Fruit fly (Drosophila melanogaster): ENCODE measurements around the gene Jhbp11.
A peak's percentile ranks its signal among the peaks of the same experiment; 100 is the strongest.

The Jhbp11 gene

dm6 chr3R:27130551-27131161 is 29.6 kb downstream of the Jhbp11 start:
- no peak for TF ChIP-seq Hr96 (GFP tag; optimal IDR thresholded peaks at IDR 0.05)
- peak; percentile 62 for TF ChIP-seq tj (GFP tag; optimal IDR thresholded peaks at IDR 0.05)
- peak; percentile 47 for TF ChIP-seq kay (GFP tag; ENCODE audit: borderline replicate concordance)

- TF ChIP-seq CG11617 (GFP tag; optimal IDR thresholded peaks at IDR 0.05) (peak; percentile 12), ovo (GFP tag; optimal IDR thresholded peaks at IDR 0.05) (peak; percentile 44), CG12768 (GFP tag; optimal IDR thresholded peaks at IDR 0.05) (peak; percentile 39), CG7045 (GFP tag; optimal IDR thresholded peaks at IDR 0.05) (peak; percentile 29), bab1 (GFP tag; optimal IDR thresholded peaks at IDR 0.05) (no peak), Hr96 (GFP tag; optimal IDR thresholded peaks at IDR 0.05) (no peak), CG1620 (GFP tag; optimal IDR thresholded peaks at IDR 0.05) (peak; percentile 40), Mnt (GFP tag; optimal IDR thresholded peaks at IDR 0.05) (no peak), Crg-1 (GFP tag; optimal IDR thresholded peaks at IDR 0.05) (peak; percentile 63), CG14711 (tag; optimal IDR thresholded peaks at IDR 0.05) (peak; percentile 11), cic (GFP tag; optimal IDR thresholded peaks at IDR 0.05) (peak; percentile 20), CG33017 (tag; optimal IDR thresholded peaks at IDR 0.05) (peak; percentile 6), kay (GFP tag; ENCODE audit: borderline replicate concordance) (peak; percentile 56), CG7101 (tag; optimal IDR thresholded peaks at IDR 0.05) (peak; percentile 46)
These were observed 30.4 kb downstream of the Jhbp11 start for dm6 chr3R:27131408-27131807.

- no peak for TF ChIP-seq CG7045 (GFP tag; optimal IDR thresholded peaks at IDR 0.05)
- TF ChIP-seq Crg-1 (GFP tag; optimal IDR thresholded peaks at IDR 0.05) = no peak
- TF ChIP-seq CG1620 (GFP tag; optimal IDR thresholded peaks at IDR 0.05) = no peak
- TF ChIP-seq Clk (GFP tag; optimal IDR thresholded peaks at IDR 0.05) = no peak
- TF ChIP-seq CG7101 (tag; optimal IDR thresholded peaks at IDR 0.05) = no peak
- no peak for TF ChIP-seq CG14711 (tag; optimal IDR thresholded peaks at IDR 0.05)
- TF ChIP-seq CG33017 (tag; optimal IDR thresholded peaks at IDR 0.05) = no peak
- no peak for TF ChIP-seq ovo (GFP tag; optimal IDR thresholded peaks at IDR 0.05)
- no peak for TF ChIP-seq CG12768 (GFP tag; optimal IDR thresholded peaks at IDR 0.05)
- no peak for TF ChIP-seq Hr96 (GFP tag; optimal IDR thresholded peaks at IDR 0.05)
- no peak for TF ChIP-seq cnc (optimal IDR thresholded peaks at IDR 0.05)
- TF ChIP-seq pad (GFP tag; optimal IDR thresholded peaks at IDR 0.05) = no peak
These were observed 33.0 kb downstream of the Jhbp11 start for dm6 chr3R:27133992-27134391.

- TF ChIP-seq pad (GFP tag; optimal IDR thresholded peaks at IDR 0.05) = no peak
- no peak for TF ChIP-seq CG7045 (GFP tag; optimal IDR thresholded peaks at IDR 0.05)
- TF ChIP-seq kay (GFP tag; ENCODE audit: borderline replicate concordance) = no peak
- no peak for TF ChIP-seq ovo (GFP tag; optimal IDR thresholded peaks at IDR 0.05)
- TF ChIP-seq CG14711 (tag; optimal IDR thresholded peaks at IDR 0.05) = no peak
- TF ChIP-seq Clk (GFP tag; optimal IDR thresholded peaks at IDR 0.05) = no peak
- TF ChIP-seq Crg-1 (GFP tag; optimal IDR thresholded peaks at IDR 0.05) = no peak
- no peak for TF ChIP-seq CG12768 (GFP tag; optimal IDR thresholded peaks at IDR 0.05)
- TF ChIP-seq toe (GFP tag; optimal IDR thresholded peaks at IDR 0.05) = no peak
- TF ChIP-seq Hr96 (GFP tag; optimal IDR thresholded peaks at IDR 0.05) = no peak
- TF ChIP-seq bab1 (GFP tag; optimal IDR thresholded peaks at IDR 0.05) = no peak
- TF ChIP-seq CG33017 (tag; optimal IDR thresholded peaks at IDR 0.05) = no peak
- TF ChIP-seq tj (GFP tag; optimal IDR thresholded peaks at IDR 0.05) = no peak
- TF ChIP-seq CG7101 (tag; optimal IDR thresholded peaks at IDR 0.05) = no peak
- no peak for TF ChIP-seq CG5204 (GFP tag; optimal IDR thresholded peaks at IDR 0.05)
- no peak for TF ChIP-seq cic (GFP tag; optimal IDR thresholded peaks at IDR 0.05)
- no peak for TF ChIP-seq CG1620 (GFP tag; optimal IDR thresholded peaks at IDR 0.05)
- TF ChIP-seq cnc (optimal IDR thresholded peaks at IDR 0.05) = no peak
These were observed 33.8 kb downstream of the Jhbp11 start for dm6 chr3R:27134728-27135361.

- TF ChIP-seq CG5204 (GFP tag; optimal IDR thresholded peaks at IDR 0.05) (no peak), bab1 (GFP tag; optimal IDR thresholded peaks at IDR 0.05) (no peak), pad (GFP tag; optimal IDR thresholded peaks at IDR 0.05) (peak; percentile 41), CG7101 (tag; optimal IDR thresholded peaks at IDR 0.05) (peak; percentile 67), CG7045 (GFP tag; optimal IDR thresholded peaks at IDR 0.05) (peak; percentile 60), cic (GFP tag; optimal IDR thresholded peaks at IDR 0.05) (peak; percentile 37), CG14711 (tag; optimal IDR thresholded peaks at IDR 0.05) (peak; percentile 41), Mnt (GFP tag; optimal IDR thresholded peaks at IDR 0.05) (no peak), Hr96 (GFP tag; optimal IDR thresholded peaks at IDR 0.05) (peak; percentile 14), CG33017 (tag; optimal IDR thresholded peaks at IDR 0.05) (peak; percentile 14), cnc (optimal IDR thresholded peaks at IDR 0.05) (no peak), tj (GFP tag; optimal IDR thresholded peaks at IDR 0.05) (peak; percentile 1), Clk (GFP tag; optimal IDR thresholded peaks at IDR 0.05) (peak; percentile 19), kay (GFP tag; ENCODE audit: borderline replicate concordance) (peak; percentile 90), Crg-1 (GFP tag; optimal IDR thresholded peaks at IDR 0.05) (peak; percentile 31), ovo (GFP tag; optimal IDR thresholded peaks at IDR 0.05) (peak; percentile 60), CG1620 (GFP tag; optimal IDR thresholded peaks at IDR 0.05) (peak; percentile 25), CG12768 (GFP tag; optimal IDR thresholded peaks at IDR 0.05) (peak; percentile 24), CG11617 (GFP tag; optimal IDR thresholded peaks at IDR 0.05) (peak; percentile 65), toe (GFP tag; optimal IDR thresholded peaks at IDR 0.05) (no peak)
These were observed 34.9 kb downstream of the Jhbp11 start for dm6 chr3R:27135692-27136641.

Data from whole organism, adult.